Comparison of ENCODE assay signal across 3 worm cellular contexts in the genomic region with DNA sequence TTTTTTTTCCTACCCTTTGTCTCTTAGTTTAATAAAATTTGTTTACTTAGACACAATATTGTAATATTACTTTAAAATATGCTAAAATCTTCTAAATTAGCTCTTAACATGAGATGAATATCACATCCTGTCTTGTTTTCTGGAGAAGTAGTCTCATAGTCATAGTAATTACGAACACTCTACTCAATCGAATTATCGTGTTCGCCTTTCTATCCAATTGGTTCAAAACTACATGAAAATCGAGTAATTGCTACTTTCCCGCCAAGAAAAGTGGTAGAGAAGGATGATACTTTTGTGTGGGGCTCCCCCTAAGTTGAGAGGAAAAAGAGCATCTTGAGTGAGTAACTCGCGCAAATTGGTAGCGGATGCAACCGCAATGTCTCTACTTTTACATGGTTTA.
A peak's percentile ranks its signal among the peaks of the same experiment; 100 is the strongest.
TF ChIP-seq lines count a peak whose summit lies in the region.

No protein-coding gene starts in this region.

TF ChIP-seq in whole organism, L1 larva, 84 proteins besides CTCF, POLR2A, EP300 and RAD21:
- TF ChIP-seq dpl-1 (GFP tag; optimal IDR thresholded peaks at IDR 0.05; lab: Kevin White, UChicago) (no peak), dsc-1 (tag; optimal IDR thresholded peaks at IDR 0.05; lab: Kevin White, UChicago) (peak; percentile 34), vab-15 (tag; optimal IDR thresholded peaks at IDR 0.05; lab: Kevin White, UChicago) (no peak)

TF ChIP-seq in whole organism, late embryonic, 69 proteins besides CTCF, POLR2A, EP300 and RAD21:
- TF ChIP-seq fkh-10 (GFP tag; optimal IDR thresholded peaks at IDR 0.05; lab: Kevin White, UChicago) (no peak), ceh-31 (tag; optimal IDR thresholded peaks at IDR 0.05; lab: Kevin White, UChicago) (peak; percentile 22), unc-42 (tag; optimal IDR thresholded peaks at IDR 0.05; lab: Kevin White, UChicago) (peak; percentile 78)

TF ChIP-seq in whole organism, mixed stage, embryonic, 35 proteins besides CTCF, POLR2A, EP300 and RAD21:
- TF ChIP-seq ces-1 (GFP tag; optimal IDR thresholded peaks at IDR 0.05; lab: Kevin White, UChicago) (peak; percentile 89), lin-32 (GFP tag; optimal IDR thresholded peaks at IDR 0.05; lab: Kevin White, UChicago) (no peak)
